Fruit fly (Drosophila melanogaster) whole organism, embryonic: ENCODE results near the gene Lrrk.

ENCODE experiments used
- CG15514 ChIP-seq: fragments of 200-800 bp; sonication (Bioruptor generic); optimal IDR thresholded peaks from 3 replicates; lab custom pipeline; 2017; ENCODE audit warnings: missing biosample characterization, missing genetic modification characterization, mild to moderate bottlenecking, moderate library complexity, missing genetic modification reagents
- CG8388 ChIP-seq: fragments of 200-800 bp; sonication (Bioruptor generic); optimal IDR thresholded peaks from 2 replicates; lab custom pipeline; 2019; ENCODE audit warnings: missing biosample characterization, mild to moderate bottlenecking, missing genetic modification characterization, moderate library complexity
- CG8944 ChIP-seq: fragments of 200-800 bp; sonication (Bioruptor generic); optimal IDR thresholded peaks from 3 replicates; lab custom pipeline; 2016; ENCODE audit warnings: missing biosample characterization, missing genetic modification characterization
- HHEX ChIP-seq: fragments of 200-800 bp; sonication (Bioruptor generic); optimal IDR thresholded peaks from 3 replicates; lab custom pipeline; 2017; ENCODE audit warnings: missing biosample characterization, mild to moderate bottlenecking, missing genetic modification characterization, missing genetic modification reagents
- Vsx1 ChIP-seq: fragments of 200-800 bp; sonication (Bioruptor generic); optimal IDR thresholded peaks from 2 replicates; lab custom pipeline; 2017; ENCODE audit warnings: missing biosample characterization, mild to moderate bottlenecking, missing genetic modification characterization, missing genetic modification reagents
- ap ChIP-seq: fragments of 200-800 bp; sonication (Bioruptor generic); IDR thresholded peaks from 2 replicates; pipeline ENCODE4 v1.3.6; 2022; ENCODE audit warnings: missing biosample characterization, missing genetic modification characterization
- gcm ChIP-seq: fragments of 200-800 bp; sonication (Bioruptor generic); optimal IDR thresholded peaks from 2 replicates; lab custom pipeline; 2019; ENCODE audit warnings: missing biosample characterization, mild to moderate bottlenecking, missing genetic modification characterization, moderate library complexity
- kah ChIP-seq: fragments of 200-800 bp; sonication (Bioruptor generic); optimal IDR thresholded peaks from 2 replicates; lab custom pipeline; 2018; ENCODE audit warnings: missing biosample characterization, mild to moderate bottlenecking, missing genetic modification characterization
- run ChIP-seq: fragments of 200-800 bp; sonication (Bioruptor generic); optimal IDR thresholded peaks from 3 replicates; lab custom pipeline; 2018; ENCODE audit warnings: missing biosample characterization, mild to moderate bottlenecking, missing genetic modification characterization
- slbo ChIP-seq: fragments of 200-800 bp; sonication (Bioruptor generic); IDR thresholded peaks from 2 replicates; pipeline ENCODE4 v1.3.6; 2022; ENCODE audit warnings: missing biosample characterization, missing genetic modification characterization
- sqz ChIP-seq: fragments of 200-800 bp; sonication (Bioruptor generic); optimal IDR thresholded peaks from 3 replicates; lab custom pipeline; 2018; ENCODE audit warnings: missing biosample characterization, mild to moderate bottlenecking, missing genetic modification characterization

dm6 chr3R:20669040-20669621 lies 33.9 kb downstream of the Lrrk start, which contains the start of gene Cpr92F:
- TF ChIP-seq kah (no peak), HHEX (GFP tag; lab: Kevin White, UChicago) (no peak), sqz (GFP tag; lab: Kevin White, UChicago) (no peak), CG15514 (GFP tag; lab: Kevin White, UChicago) (no peak), Vsx1 (GFP tag; lab: Kevin White, UChicago) (no peak), ap (GFP tag; lab: Robert Waterston, UW) (no peak), slbo (GFP tag; lab: Robert Waterston, UW) (no peak), CG8944 (GFP tag; lab: Kevin White, UChicago) (no peak), run (tag; lab: Kevin White, UChicago) (no peak), CG8388 (GFP tag; lab: Kevin White, UChicago) (no peak), gcm (GFP tag; lab: Kevin White, UChicago) (no peak)
